Fruit fly (Drosophila melanogaster) whole organism, pupa: ENCODE measurements around the gene CG4830.

ENCODE experiments used
- CG12605 ChIP-seq: fragments of 200-800 bp; sonication (Bioruptor generic); IDR thresholded peaks from 2 replicates; pipeline ENCODE4 v1.3.6; 2022; ENCODE audit warnings: missing biosample characterization, missing genetic modification characterization
- CG14655 ChIP-seq: fragments of 200-800 bp; sonication (Bioruptor generic); optimal IDR thresholded peaks from 3 replicates; lab custom pipeline; 2017; ENCODE audit warnings: mild to moderate bottlenecking, missing biosample characterization, missing genetic modification reagents, missing genetic modification characterization
- CG8301 ChIP-seq: fragments of 200-800 bp; sonication (Bioruptor generic); optimal IDR thresholded peaks from 2 replicates; lab custom pipeline; 2018; ENCODE audit warnings: missing biosample characterization, mild to moderate bottlenecking, missing genetic modification characterization
- CG9948 ChIP-seq: fragments of 200-800 bp; sonication (Bioruptor generic); optimal IDR thresholded peaks from 2 replicates; lab custom pipeline; 2018; ENCODE audit warnings: missing biosample characterization, mild to moderate bottlenecking, missing genetic modification characterization, moderate library complexity
- D1 ChIP-seq: fragments of 200-800 bp; sonication (Bioruptor generic); optimal IDR thresholded peaks from 2 replicates; lab custom pipeline; 2018; ENCODE audit warnings: missing biosample characterization, mild to moderate bottlenecking, missing genetic modification characterization, moderate library complexity
- Ets98B ChIP-seq: fragments of 200-800 bp; sonication (Bioruptor generic); IDR thresholded peaks from 2 replicates; pipeline ENCODE4 v1.3.6; 2022; ENCODE audit warnings: missing biosample characterization, missing genetic modification characterization
- Pif1B ChIP-seq: fragments of 200-800 bp; sonication (Bioruptor generic); optimal IDR thresholded peaks from 3 replicates; lab custom pipeline; 2016; ENCODE audit warnings: missing biosample characterization, missing genetic modification characterization
- fd96Ca ChIP-seq: fragments of 200-800 bp; sonication (Bioruptor generic); IDR thresholded peaks from 3 replicates; pipeline ENCODE4 v1.3.6; 2022; ENCODE audit warnings: missing biosample characterization, missing genetic modification characterization
- rn ChIP-seq: fragments of 200-800 bp; sonication (Bioruptor generic); IDR thresholded peaks from 2 replicates; pipeline ENCODE4 v1.3.6; 2022; ENCODE audit warnings: missing biosample characterization, missing genetic modification characterization

- TF ChIP-seq rn (GFP tag; lab: Robert Waterston, UW) = no peak
- no peak for TF ChIP-seq D1
- no peak for TF ChIP-seq CG12605 (GFP tag; lab: Robert Waterston, UW)
- no peak for TF ChIP-seq Pif1B (GFP tag; lab: Kevin White, UChicago)
- no peak for TF ChIP-seq CG14655
- no peak for TF ChIP-seq fd96Ca (GFP tag; lab: Robert Waterston, UW)
- TF ChIP-seq CG8301 (tag; lab: Kevin White, UChicago) = no peak
- no peak for TF ChIP-seq CG9948 (tag; lab: Kevin White, UChicago)
- no peak for TF ChIP-seq Ets98B
Observed at dm6 chr3R:12226239-12226638, 16.1 kb upstream of the CG4830 start, which contains the start of gene CG12256.
